Worm (Caenorhabditis elegans) whole organism, midembryonic: ENCODE measurements around the gene srw-87.
A peak's percentile ranks its signal among the peaks of the same experiment; 100 is the strongest.

ENCODE experiments used
- T22C8.4 ChIP-seq: fragments of 200-800 bp; sonication (Bioruptor generic); IDR thresholded peaks from 2 replicates; pipeline ENCODE4 v1.3.6; 2022; ENCODE audit warnings: missing genetic modification characterization, missing compliant biosample characterization
- cog-1 ChIP-seq: sonication (generic microtip); optimal IDR thresholded peaks from 2 replicates; lab custom pipeline; 2016; ENCODE audit warnings: missing genetic modification characterization, missing compliant biosample characterization
- flt-1 ChIP-seq: fragments of 200-800 bp; sonication (Bioruptor generic); IDR thresholded peaks from 2 replicates; pipeline ENCODE4 v1.3.6; 2022; ENCODE audit warnings: missing genetic modification characterization, missing compliant biosample characterization
- klf-2 ChIP-seq: fragments of 200-800 bp; sonication (Bioruptor generic); conservative IDR thresholded peaks from 2 replicates; pipeline ENCODE4 v1.3.6; 2022; ENCODE audit warnings: missing genetic modification reagents, missing genetic modification characterization, missing compliant biosample characterization
- med-1 ChIP-seq: sonication (generic microtip); optimal IDR thresholded peaks from 2 replicates; lab custom pipeline; 2017; ENCODE audit warnings: missing genetic modification characterization, mild to moderate bottlenecking, missing compliant biosample characterization, antibody characterized with exemption, missing genetic modification reagents; ENCODE audit not compliant: insufficient read depth
- ref-1 ChIP-seq: fragments of 200-800 bp; sonication (Bioruptor generic); conservative IDR thresholded peaks from 2 replicates; pipeline ENCODE4 v1.3.6; 2022; ENCODE audit warnings: missing genetic modification reagents, missing genetic modification characterization, missing compliant biosample characterization
- tab-1 ChIP-seq: fragments of 200-800 bp; sonication (Bioruptor generic); IDR thresholded peaks from 2 replicates; pipeline ENCODE4 v1.3.6; 2022; ENCODE audit warnings: missing genetic modification characterization, missing compliant biosample characterization
- ztf-23 ChIP-seq: fragments of 200-800 bp; sonication (Bioruptor generic); IDR thresholded peaks from 2 replicates; pipeline ENCODE4 v1.3.6; 2022; ENCODE audit warnings: missing genetic modification reagents, missing genetic modification characterization, missing compliant biosample characterization
- ztf-29 ChIP-seq: fragments of 200-800 bp; sonication (Bioruptor generic); IDR thresholded peaks from 2 replicates; pipeline ENCODE4 v1.3.6; 2022; ENCODE audit warnings: missing genetic modification reagents, missing genetic modification characterization, missing compliant biosample characterization

The srw-87 gene

DNA sequence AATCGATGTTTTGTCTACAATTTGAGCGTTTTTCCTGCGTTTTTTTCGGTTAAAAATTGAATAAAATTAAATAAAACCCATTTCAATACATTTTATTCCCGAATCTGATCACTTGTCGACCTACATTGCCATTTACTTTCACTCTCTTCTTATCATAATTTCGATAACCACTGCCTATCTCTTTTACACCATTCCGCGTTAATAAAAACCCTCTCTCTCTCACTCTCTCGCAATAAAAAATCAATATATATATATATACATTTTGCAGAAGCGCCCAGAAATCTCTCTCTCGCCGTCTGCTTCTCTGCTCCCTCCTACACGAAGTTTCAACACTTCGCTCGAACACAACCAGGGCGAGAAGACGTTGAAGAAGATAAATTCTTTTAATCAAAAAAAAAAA lies 20.8 kb downstream of the srw-87 start, which contains the start of gene pptr-1:
pptr-1 (plus strand) TSS at position 269 of the 400 bp plus-strand sequence.
- no peak for TF ChIP-seq flt-1 (GFP tag; lab: Robert Waterston, UW)
- peak; percentile 22; the same call in 1 of the 2 replicates for TF ChIP-seq T22C8.4 (GFP tag; lab: Robert Waterston, UW)

ce11 chrV:16361350-16361749 lies 24.9 kb downstream of the srw-87 start:
- TF ChIP-seq cog-1 (tag; lab: Kevin White, UChicago) (no peak), ztf-23 (GFP tag; lab: Robert Waterston, UW) (no peak), med-1 (GFP tag; lab: Kevin White, UChicago) (no peak)

DNA sequence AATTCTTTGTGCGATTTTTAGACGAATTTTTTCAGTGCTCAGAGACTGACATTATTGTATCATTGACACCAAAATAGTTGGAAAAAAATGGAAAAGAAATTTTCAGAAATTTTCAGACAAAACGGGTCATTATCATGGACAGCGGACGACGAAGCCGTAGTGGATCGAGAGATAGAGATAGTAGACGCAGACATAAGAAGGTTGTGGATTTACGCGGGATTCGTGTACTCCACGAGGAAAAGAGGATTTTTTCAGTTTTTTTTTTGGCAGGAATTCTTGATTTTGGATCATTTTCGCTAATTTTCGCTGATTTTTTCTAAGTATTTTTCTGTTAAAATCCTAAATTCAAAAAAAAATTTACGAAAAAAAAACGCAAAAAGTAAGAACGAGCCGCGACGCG lies 31.1 kb downstream of the srw-87 start, which contains the start of gene W08G11.3:
W08G11.3 (plus strand) TSS at position 107 of the 400 bp plus-strand sequence.
- TF ChIP-seq T22C8.4 (GFP tag; lab: Robert Waterston, UW), result no peak
- TF ChIP-seq med-1 (GFP tag; lab: Kevin White, UChicago), result no peak
- TF ChIP-seq ref-1 (GFP tag; lab: Robert Waterston, UW), result no peak
- TF ChIP-seq cog-1 (tag; lab: Kevin White, UChicago), result no peak
- TF ChIP-seq tab-1 (GFP tag; lab: Robert Waterston, UW), result no peak
- no peak for TF ChIP-seq ztf-29 (GFP tag; lab: Robert Waterston, UW)

DNA sequence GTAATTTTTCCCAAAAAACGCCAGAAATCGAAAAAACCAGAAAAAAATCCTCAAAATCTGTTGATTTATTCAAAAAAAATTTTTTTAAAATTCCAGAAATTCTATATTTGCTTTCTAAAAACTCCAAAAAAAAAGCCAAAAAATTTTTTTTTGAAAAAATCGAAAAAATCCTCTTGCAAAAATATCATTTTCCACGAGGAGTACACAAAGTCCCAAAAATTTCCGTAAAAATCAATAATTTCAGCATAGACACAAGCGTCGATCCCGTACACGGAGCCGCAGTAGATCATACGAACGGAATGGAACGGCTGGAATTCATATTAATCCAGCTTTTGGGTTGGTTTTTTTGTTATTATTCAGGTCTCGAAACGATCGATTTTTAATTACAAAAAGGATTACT lies 31.7 kb downstream of the srw-87 start:
- no peak for TF ChIP-seq tab-1 (GFP tag; lab: Robert Waterston, UW)
- peak; percentile 53; the same call in 1 of the 2 replicates for TF ChIP-seq T22C8.4 (GFP tag; lab: Robert Waterston, UW)
- no peak for TF ChIP-seq ref-1 (GFP tag; lab: Robert Waterston, UW)
- TF ChIP-seq ztf-23 (GFP tag; lab: Robert Waterston, UW), result no peak

ce11 chrV:16370039-16370438 lies 33.6 kb downstream of the srw-87 start:
- TF ChIP-seq T22C8.4 (GFP tag; lab: Robert Waterston, UW), result peak; percentile 58; the same call in 1 of the 2 replicates
- TF ChIP-seq cog-1 (tag; lab: Kevin White, UChicago), result peak; percentile 34
- TF ChIP-seq tab-1 (GFP tag; lab: Robert Waterston, UW), result peak; percentile 83
- TF ChIP-seq ztf-29 (GFP tag; lab: Robert Waterston, UW), result no peak
- TF ChIP-seq ref-1 (GFP tag; lab: Robert Waterston, UW), result peak; percentile 61
- TF ChIP-seq ztf-23 (GFP tag; lab: Robert Waterston, UW), result peak; percentile 79
- TF ChIP-seq med-1 (GFP tag; lab: Kevin White, UChicago), result peak; percentile 32
- TF ChIP-seq klf-2 (GFP tag; lab: Robert Waterston, UW), result peak; percentile 68; the same call in 1 of the 2 replicates
- TF ChIP-seq flt-1 (GFP tag; lab: Robert Waterston, UW), result peak; percentile 90

DNA sequence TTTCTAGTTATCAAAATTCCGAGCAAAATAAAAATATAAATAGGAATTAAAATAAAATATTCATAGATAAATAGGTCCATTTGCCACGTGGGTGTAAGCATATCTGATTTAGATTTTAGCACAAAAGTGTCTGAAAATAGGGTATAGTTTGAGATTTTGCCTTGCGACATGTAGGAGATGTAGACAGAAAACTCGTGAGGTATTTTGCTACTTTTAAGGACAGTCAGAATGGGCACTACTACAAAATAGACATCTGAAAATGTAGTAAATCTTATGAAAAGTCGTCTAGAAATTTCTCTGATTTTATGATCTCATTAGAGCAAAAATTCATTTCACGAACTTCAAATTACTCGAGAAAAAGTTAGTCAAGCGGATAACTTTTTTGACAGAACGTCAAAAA lies 38.2 kb downstream of the srw-87 start, which contains the start of gene srv-34:
srv-34 (minus strand) TSS at position 101 of the 400 bp plus-strand sequence.
- no peak for TF ChIP-seq ztf-29 (GFP tag; lab: Robert Waterston, UW)
- no peak for TF ChIP-seq ztf-23 (GFP tag; lab: Robert Waterston, UW)
- no peak for TF ChIP-seq med-1 (GFP tag; lab: Kevin White, UChicago)
- TF ChIP-seq T22C8.4 (GFP tag; lab: Robert Waterston, UW), result no peak
- no peak for TF ChIP-seq ref-1 (GFP tag; lab: Robert Waterston, UW)
- TF ChIP-seq klf-2 (GFP tag; lab: Robert Waterston, UW), result no peak
- TF ChIP-seq flt-1 (GFP tag; lab: Robert Waterston, UW), result no peak
- TF ChIP-seq tab-1 (GFP tag; lab: Robert Waterston, UW), result no peak
- no peak for TF ChIP-seq cog-1 (tag; lab: Kevin White, UChicago)

ce11 chrV:16376430-16376948 lies 40.1 kb downstream of the srw-87 start:
- TF ChIP-seq T22C8.4 (GFP tag; lab: Robert Waterston, UW) (no peak), ref-1 (GFP tag; lab: Robert Waterston, UW) (no peak), flt-1 (GFP tag; lab: Robert Waterston, UW) (no peak), tab-1 (GFP tag; lab: Robert Waterston, UW) (no peak), ztf-29 (GFP tag; lab: Robert Waterston, UW) (no peak), ztf-23 (GFP tag; lab: Robert Waterston, UW) (no peak), cog-1 (tag; lab: Kevin White, UChicago) (no peak), med-1 (GFP tag; lab: Kevin White, UChicago) (no peak), klf-2 (GFP tag; lab: Robert Waterston, UW) (no peak)

DNA sequence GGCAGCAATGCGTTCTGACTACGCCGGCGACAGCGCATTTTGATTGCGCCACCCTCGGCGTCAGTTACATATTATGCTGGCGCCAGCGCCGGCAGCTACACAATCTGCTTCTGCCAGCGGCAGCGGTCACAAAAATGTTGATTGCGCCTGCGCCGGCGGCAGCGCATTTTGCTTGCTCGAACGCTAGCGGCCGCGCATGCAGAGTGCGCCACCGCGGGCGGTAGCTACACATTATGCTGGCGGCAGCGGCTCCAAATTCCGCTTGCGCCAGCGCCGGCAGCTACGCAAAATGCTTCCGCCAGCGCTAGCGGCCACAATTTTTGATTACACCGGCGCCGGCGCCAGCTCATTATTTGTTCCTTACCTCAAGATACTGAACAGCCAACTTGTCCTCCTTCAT lies 40.8 kb downstream of the srw-87 start:
- TF ChIP-seq ref-1 (GFP tag; lab: Robert Waterston, UW) (no peak), flt-1 (GFP tag; lab: Robert Waterston, UW) (0 out of 2 replicates have a peak, but pooled peaks have one; percentile 28)

ce11 chrV:16377849-16378248 lies 41.4 kb downstream of the srw-87 start, which contains the start of gene F13A7.1:
Gene F13A7.1 (minus strand): TSS chrV:16377949.
- no peak for TF ChIP-seq cog-1 (tag; lab: Kevin White, UChicago)
- TF ChIP-seq ref-1 (GFP tag; lab: Robert Waterston, UW), result no peak
- TF ChIP-seq T22C8.4 (GFP tag; lab: Robert Waterston, UW), result no peak
- TF ChIP-seq flt-1 (GFP tag; lab: Robert Waterston, UW), result no peak
- TF ChIP-seq med-1 (GFP tag; lab: Kevin White, UChicago), result no peak
- TF ChIP-seq ztf-23 (GFP tag; lab: Robert Waterston, UW), result no peak
- no peak for TF ChIP-seq ztf-29 (GFP tag; lab: Robert Waterston, UW)
- TF ChIP-seq tab-1 (GFP tag; lab: Robert Waterston, UW), result no peak
- TF ChIP-seq klf-2 (GFP tag; lab: Robert Waterston, UW), result no peak
